Fruit fly (Drosophila melanogaster) S2 (cell line): ENCODE data around the gene CG12024.
A peak's percentile ranks its signal among the peaks of the same experiment; 100 is the strongest.

ENCODE experiments used
- CG8478 ChIP-seq: fragments of >200 bp; optimal IDR thresholded peaks from 2 replicates; lab custom pipeline; 2018
- CTCF ChIP-seq, 2 experiments: fragments of >200 bp; optimal IDR thresholded peaks; 2 replicates each; lab custom pipeline; 2018

DNA sequence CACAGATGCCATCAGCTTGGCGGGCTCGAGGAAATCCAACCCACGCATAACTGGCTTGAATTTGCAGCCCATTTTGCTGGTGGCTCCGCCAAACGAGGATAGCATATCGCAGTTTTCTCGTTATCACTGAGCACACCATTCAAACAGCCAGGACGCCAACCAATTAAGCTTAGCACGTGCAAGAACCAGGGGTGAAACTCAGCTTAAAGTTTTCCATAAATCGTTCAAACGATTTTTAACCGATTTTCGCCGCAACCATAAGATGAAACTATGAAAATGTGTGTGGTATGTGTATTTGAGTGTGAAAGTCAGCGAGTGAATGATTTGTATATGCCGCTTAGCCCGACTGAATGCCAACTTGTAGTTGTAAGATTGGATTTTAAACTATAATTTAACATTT lies 34.0 kb downstream of the CG12024 start:
- TF ChIP-seq CG8478 (lab: Kevin White, UChicago) (no peak), CTCF (optimal IDR thresholded peaks at IDR 0.05; lab: Kevin White, UChicago) (peak; percentile 59 to 73)
